Fruit fly (Drosophila melanogaster): ENCODE results near the gene CG13625.

CG13625 gene

DNA sequence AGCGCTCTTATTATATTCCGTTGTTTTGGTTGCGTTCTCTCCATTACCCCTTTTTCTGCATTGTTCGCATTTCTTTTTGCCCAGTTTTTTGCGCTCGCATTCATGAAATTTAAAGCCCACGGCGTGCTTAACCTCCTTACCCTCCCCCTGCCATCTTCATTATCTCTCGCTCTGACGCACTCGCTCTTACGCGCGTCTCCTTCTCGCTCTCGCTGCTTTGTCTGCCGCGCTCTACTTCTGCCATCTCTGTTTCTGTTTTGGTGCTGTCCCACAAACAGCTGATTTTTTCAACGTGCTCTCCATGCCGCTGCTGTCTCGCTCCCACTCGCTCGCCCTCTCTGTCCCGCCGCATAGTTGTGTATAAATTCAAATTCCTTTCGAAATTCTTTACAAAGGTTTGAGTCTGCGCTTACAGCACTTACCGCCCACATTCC is 1.5 kb upstream of the CG13625 start (continued):
- TF ChIP-seq CG18262 (tag; optimal IDR thresholded peaks at IDR 0.05), result peak; percentile 14
- TF ChIP-seq CG6791 (GFP tag; IDR thresholded peaks at IDR 0.05; ENCODE audit: partially characterized antibody), result no peak
- peak in 1 of 2 experiments; percentile 72 for TF ChIP-seq Hr78 (GFP tag; optimal IDR thresholded peaks at IDR 0.05)
- TF ChIP-seq schlank (tag; optimal IDR thresholded peaks at IDR 0.05), result no peak
- TF ChIP-seq CG34224 (GFP tag; IDR thresholded peaks at IDR 0.05; ENCODE audit: partially characterized antibody), result no peak
- no peak for TF ChIP-seq Neu2 (GFP tag; optimal IDR thresholded peaks at IDR 0.05; ENCODE audit: borderline replicate concordance)
- no peak for TF ChIP-seq vnd (GFP tag; IDR thresholded peaks at IDR 0.05; ENCODE audit: partially characterized antibody)
- no peak for TF ChIP-seq Bdp1 (GFP tag; optimal IDR thresholded peaks at IDR 0.05)
- no peak for TF ChIP-seq danr (GFP tag; IDR thresholded peaks at IDR 0.05)
- no peak for TF ChIP-seq CG11456 (GFP tag; IDR thresholded peaks at IDR 0.05)
- TF ChIP-seq CG10321 (GFP tag; IDR thresholded peaks at IDR 0.05), result no peak
- no peak for TF ChIP-seq Hey (tag; optimal IDR thresholded peaks at IDR 0.05)
- peak; percentile 46 for TF ChIP-seq CG7987 (GFP tag; optimal IDR thresholded peaks at IDR 0.05)
- TF ChIP-seq D19A (tag; optimal IDR thresholded peaks at IDR 0.05), result peak; percentile 10
- TF ChIP-seq Tbp (GFP tag; optimal IDR thresholded peaks at IDR 0.05), result no peak
- peak; percentile 46 for TF ChIP-seq CoRest (tag; optimal IDR thresholded peaks at IDR 0.05)
- TF ChIP-seq CG4282 (GFP tag; optimal IDR thresholded peaks at IDR 0.05), result peak; percentile 13
- peak; percentile 95 for TF ChIP-seq dm (GFP tag; optimal IDR thresholded peaks at IDR 0.05)
- TF ChIP-seq Sry-β (GFP tag; optimal IDR thresholded peaks at IDR 0.05), result peak; percentile 35
- peak; percentile 7 for TF ChIP-seq CG6813 (GFP tag; optimal IDR thresholded peaks at IDR 0.05)
- peak; percentile 73 for TF ChIP-seq nom (GFP tag; optimal IDR thresholded peaks at IDR 0.05)
- peak; percentile 81 for TF ChIP-seq Dp (GFP tag; optimal IDR thresholded peaks at IDR 0.05)
- no peak for TF ChIP-seq ci (GFP tag; IDR thresholded peaks at IDR 0.05)
- peak; percentile 66 for TF ChIP-seq CG13894 (tag; optimal IDR thresholded peaks at IDR 0.05)
- no peak for TF ChIP-seq E2f2 (GFP tag; IDR thresholded peaks at IDR 0.05)
- peak; percentile 0 for TF ChIP-seq zen (tag; optimal IDR thresholded peaks at IDR 0.05)
- peak; percentile 19 for TF ChIP-seq CG17385 (GFP tag; optimal IDR thresholded peaks at IDR 0.05)
- TF ChIP-seq Nf-YC (tag; optimal IDR thresholded peaks at IDR 0.05), result peak; percentile 60
- no peak for TF ChIP-seq CG1233 (GFP tag; optimal IDR thresholded peaks at IDR 0.05)
- TF ChIP-seq CG8478 (optimal IDR thresholded peaks at IDR 0.05), result peak; percentile 71
- TF ChIP-seq bowl (GFP tag; IDR thresholded peaks at IDR 0.05), result no peak
- no peak for TF ChIP-seq H15 (GFP tag; IDR thresholded peaks at IDR 0.05)
- TF ChIP-seq NfI (GFP tag; optimal IDR thresholded peaks at IDR 0.05), result peak; percentile 0
- no peak for TF ChIP-seq prd (optimal IDR thresholded peaks at IDR 0.05)
- no peak for TF ChIP-seq prd (GFP tag; IDR thresholded peaks at IDR 0.05)
- no peak for TF ChIP-seq HLH4C (GFP tag; IDR thresholded peaks at IDR 0.05; ENCODE audit: partially characterized antibody)
- peak; percentile 89 for TF ChIP-seq CG10543 (GFP tag; optimal IDR thresholded peaks at IDR 0.05)
- no peak for TF ChIP-seq Ravus (GFP tag; IDR thresholded peaks at IDR 0.05)
- TF ChIP-seq CG33213 (GFP tag; optimal IDR thresholded peaks at IDR 0.05), result peak; percentile 5
- peak; percentile 65 for TF ChIP-seq pzg (GFP tag; optimal IDR thresholded peaks at IDR 0.05)
- TF ChIP-seq Sox102F (GFP tag; optimal IDR thresholded peaks at IDR 0.05), result no peak
- no peak for TF ChIP-seq CG6175 (GFP tag; IDR thresholded peaks at IDR 0.05)
- TF ChIP-seq lab (GFP tag; optimal IDR thresholded peaks at IDR 0.05), result peak; percentile 72
- TF ChIP-seq Dfd (GFP tag; optimal IDR thresholded peaks at IDR 0.05), result no peak
- TF ChIP-seq CG31365 (tag; optimal IDR thresholded peaks at IDR 0.05), result no peak
- TF ChIP-seq Ets97D (GFP tag; optimal IDR thresholded peaks at IDR 0.05), result peak; percentile 55
- TF ChIP-seq Hr51 (GFP tag; optimal IDR thresholded peaks at IDR 0.05), result peak in 1 of 2 experiments; percentile 4
- TF ChIP-seq row (GFP tag; IDR thresholded peaks at IDR 0.05), result no peak
- no peak for TF ChIP-seq Optix (GFP tag; IDR thresholded peaks at IDR 0.05)
- TF ChIP-seq Dbx (GFP tag; IDR thresholded peaks at IDR 0.05), result no peak
- peak; percentile 90 for TF ChIP-seq CG13624 (GFP tag; optimal IDR thresholded peaks at IDR 0.05)

Measured in whole organism, embryonic.